Fruit fly (Drosophila melanogaster) whole organism, wandering third instar larva: ENCODE measurements around the gene csw.

Experiments used
- Abd-B ChIP-seq: fragments of >200 bp; optimal IDR thresholded peaks from 2 replicates; lab custom pipeline; 2017; ENCODE audit warnings: missing biosample characterization, missing genetic modification characterization
- CG32264 ChIP-seq: fragments of 200-800 bp; sonication (Bioruptor generic); optimal IDR thresholded peaks from 2 replicates; lab custom pipeline; 2016; ENCODE audit warnings: missing biosample characterization, missing genetic modification characterization
- CrebA ChIP-seq: fragments of 200-800 bp; sonication (Bioruptor generic); optimal IDR thresholded peaks from 2 replicates; lab custom pipeline; 2016; ENCODE audit warnings: missing biosample characterization, mild to moderate bottlenecking, missing genetic modification characterization, borderline replicate concordance
- Dif ChIP-seq: fragments of 200-275, 200-300 bp; sonication (Bioruptor generic); optimal IDR thresholded peaks from 2 replicates; lab custom pipeline; 2018; ENCODE audit warnings: missing biosample characterization, missing genetic modification characterization; ENCODE audit not compliant: partially characterized antibody
- GATAd ChIP-seq: sonication (Bioruptor generic); optimal IDR thresholded peaks from 2 replicates; lab custom pipeline; 2016; ENCODE audit warnings: missing biosample characterization, missing genetic modification characterization
- HLH106 ChIP-seq: fragments of 200-800 bp; optimal IDR thresholded peaks from 3 replicates; lab custom pipeline; 2019; ENCODE audit warnings: missing biosample characterization, mild to moderate bottlenecking, missing genetic modification characterization, moderate library complexity
- Hnf4 ChIP-seq: fragments of 200-800 bp; sonication (Bioruptor generic); optimal IDR thresholded peaks from 2 replicates; lab custom pipeline; 2016; ENCODE audit warnings: missing biosample characterization, mild to moderate bottlenecking, missing genetic modification characterization
- Hr78 ChIP-seq: fragments of >200 bp; optimal IDR thresholded peaks from 2 replicates; lab custom pipeline; 2017; ENCODE audit warnings: missing biosample characterization, missing genetic modification characterization
- Hr83 ChIP-seq: fragments of 200-300 bp; sonication (Bioruptor generic); optimal IDR thresholded peaks from 2 replicates; lab custom pipeline; 2016; ENCODE audit warnings: missing biosample characterization, mild to moderate bottlenecking, missing genetic modification characterization, moderate library complexity; ENCODE audit not compliant: poor library complexity, severe bottlenecking
- Jra ChIP-seq: sonication (Bioruptor generic); optimal IDR thresholded peaks from 2 replicates; lab custom pipeline; 2016; ENCODE audit warnings: missing biosample characterization, missing genetic modification characterization
- Myc ChIP-seq: fragments of >200 bp; optimal IDR thresholded peaks from 2 replicates; lab custom pipeline; 2017
- Rel ChIP-seq, 2 experiments: fragments of 200-800 bp; sonication (Bioruptor generic) in 1 of 2; optimal IDR thresholded peaks; 2 replicates in 1 of 2; 3 replicates in 1 of 2; lab custom pipeline; 2016 to 2019; ENCODE audit warnings: mild to moderate bottlenecking in 2 of 2, missing biosample characterization in 2 of 2, missing genetic modification characterization in 2 of 2, moderate library complexity in 1 of 2
- Sp1 ChIP-seq: fragments of 200-800 bp; sonication (Bioruptor generic); optimal IDR thresholded peaks from 3 replicates; lab custom pipeline; 2019; ENCODE audit warnings: missing biosample characterization, mild to moderate bottlenecking, missing genetic modification characterization, moderate library complexity
- Vsx2 ChIP-seq: fragments of 200-300, 225-300 bp; sonication (Bioruptor generic); optimal IDR thresholded peaks from 2 replicates; lab custom pipeline; 2018; ENCODE audit warnings: missing biosample characterization, missing genetic modification characterization; ENCODE audit not compliant: partially characterized antibody
- br ChIP-seq: fragments of 200-800 bp; sonication (Bioruptor generic); optimal IDR thresholded peaks from 2 replicates; lab custom pipeline; 2016; ENCODE audit warnings: missing biosample characterization, missing genetic modification characterization
- brk ChIP-seq: fragments of 200-800 bp; sonication (Bioruptor generic); optimal IDR thresholded peaks from 2 replicates; lab custom pipeline; 2016; ENCODE audit warnings: missing biosample characterization, mild to moderate bottlenecking, missing genetic modification characterization
- dmrt93B ChIP-seq: fragments of 200-800 bp; sonication (Bioruptor generic); optimal IDR thresholded peaks from 2 replicates; lab custom pipeline; 2018; ENCODE audit warnings: missing biosample characterization, mild to moderate bottlenecking, missing genetic modification characterization
- dsf ChIP-seq: sonication (Bioruptor generic); optimal IDR thresholded peaks from 2 replicates; lab custom pipeline; 2016; ENCODE audit warnings: missing biosample characterization, missing genetic modification characterization, borderline replicate concordance
- ey ChIP-seq: fragments of 200-800 bp; sonication (Bioruptor generic); optimal IDR thresholded peaks from 2 replicates; lab custom pipeline; 2016; ENCODE audit warnings: missing biosample characterization, missing genetic modification characterization
- foxo ChIP-seq, 2 experiments: fragments of 200-800 bp; sonication (Bioruptor generic); optimal IDR thresholded peaks; 2 replicates in 1 of 2; 3 replicates in 1 of 2; lab custom pipeline; 2016 to 2017; ENCODE audit warnings: missing biosample characterization in 2 of 2, missing genetic modification characterization in 2 of 2
- fru ChIP-seq: fragments of 200-800 bp; sonication (Bioruptor generic); optimal IDR thresholded peaks from 3 replicates; lab custom pipeline; 2016; ENCODE audit warnings: missing biosample characterization, mild to moderate bottlenecking, missing genetic modification characterization
- h ChIP-seq: fragments of 200-800 bp; sonication (Bioruptor generic); optimal IDR thresholded peaks from 3 replicates; lab custom pipeline; 2016; ENCODE audit warnings: missing biosample characterization, mild to moderate bottlenecking, missing genetic modification characterization
- jim ChIP-seq: fragments of 175-275, 200-325 bp; sonication (Bioruptor generic); optimal IDR thresholded peaks from 2 replicates; lab custom pipeline; 2016; ENCODE audit warnings: missing biosample characterization, mild to moderate bottlenecking, missing genetic modification characterization
- lola ChIP-seq: fragments of >200 bp; optimal IDR thresholded peaks from 2 replicates; lab custom pipeline; 2017; ENCODE audit warnings: missing biosample characterization, missing genetic modification characterization
- pan ChIP-seq: fragments of >200 bp; optimal IDR thresholded peaks from 2 replicates; lab custom pipeline; 2017
- rgr ChIP-seq: fragments of 200-800 bp; sonication (Bioruptor generic); optimal IDR thresholded peaks from 3 replicates; lab custom pipeline; 2016; ENCODE audit warnings: missing biosample characterization, mild to moderate bottlenecking, missing genetic modification characterization
- sage ChIP-seq: fragments of 200-800 bp; sonication (Bioruptor generic); optimal IDR thresholded peaks from 2 replicates; lab custom pipeline; 2016; ENCODE audit warnings: missing biosample characterization, mild to moderate bottlenecking, missing genetic modification characterization
- sv ChIP-seq: fragments of 200-800 bp; sonication (Bioruptor generic); optimal IDR thresholded peaks from 3 replicates; lab custom pipeline; 2016; ENCODE audit warnings: missing biosample characterization, missing genetic modification characterization
- tai ChIP-seq: sonication (Bioruptor generic); optimal IDR thresholded peaks from 2 replicates; lab custom pipeline; 2016; ENCODE audit warnings: missing biosample characterization, missing genetic modification characterization
- woc ChIP-seq: sonication (Bioruptor generic); optimal IDR thresholded peaks from 2 replicates; lab custom pipeline; 2016; ENCODE audit warnings: missing biosample characterization, mild to moderate bottlenecking, missing genetic modification characterization

The csw gene

DNA sequence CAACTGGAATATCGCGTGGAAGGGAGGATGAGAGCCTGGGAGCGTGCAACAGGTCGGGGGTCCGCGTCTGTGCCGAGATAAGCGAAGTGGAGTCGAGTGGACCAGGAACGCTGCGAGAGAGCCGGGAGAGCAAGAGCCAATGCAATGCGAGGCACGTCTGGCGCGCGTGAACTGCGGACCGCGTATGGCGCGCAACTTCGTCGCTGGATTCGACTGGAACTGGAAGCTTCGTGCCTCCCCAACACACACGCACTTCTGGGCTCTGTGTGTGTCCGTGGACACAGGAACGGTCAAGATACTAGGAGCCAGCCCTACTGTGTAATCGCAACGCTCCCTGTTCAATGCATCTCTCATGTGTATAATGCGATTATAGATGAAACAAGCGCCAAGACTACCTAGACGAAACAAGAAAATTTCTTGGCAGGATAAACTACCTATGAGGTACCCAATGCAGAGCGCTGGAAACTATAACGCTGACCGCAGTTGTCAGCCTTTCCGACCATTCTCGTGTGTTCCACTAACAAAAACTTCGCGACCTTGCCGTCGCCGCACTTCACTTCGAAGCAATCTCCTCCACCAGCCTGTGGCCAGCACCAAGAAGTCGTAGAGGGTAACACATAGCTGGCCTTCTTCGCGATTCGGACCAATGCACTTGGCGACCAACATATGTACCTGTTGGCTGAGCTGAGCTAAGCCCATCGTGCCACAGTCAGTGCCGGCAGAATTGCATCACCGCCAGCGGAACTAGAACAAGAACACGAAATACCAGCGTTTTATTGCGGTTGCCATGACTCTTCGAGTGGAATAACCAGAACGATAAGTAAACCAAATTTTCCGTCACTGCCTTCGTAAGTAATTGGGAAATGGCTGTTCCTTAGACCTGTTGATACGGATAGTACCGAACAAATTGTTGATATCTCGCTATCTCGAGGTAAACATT, 21.9 kb upstream of the csw start, which contains the start of gene Rtca (continued):
- TF ChIP-seq pan (lab: Kevin White, UChicago), result no peak
- peak; percentile 77 for TF ChIP-seq dmrt93B
- TF ChIP-seq Dif (GFP tag; lab: Kevin White, UChicago), result peak; percentile 79
- no peak for TF ChIP-seq tai
- TF ChIP-seq woc, result peak; percentile 96
- TF ChIP-seq dsf, result no peak
- no peak for TF ChIP-seq Hr83 (GFP tag; lab: Kevin White, UChicago)
- TF ChIP-seq lola (GFP tag; lab: Kevin White, UChicago), result no peak
- no peak for TF ChIP-seq Vsx2 (GFP tag; lab: Kevin White, UChicago)
- no peak for TF ChIP-seq Jra
- TF ChIP-seq rgr (GFP tag; lab: Kevin White, UChicago), result peak; percentile 90

DNA sequence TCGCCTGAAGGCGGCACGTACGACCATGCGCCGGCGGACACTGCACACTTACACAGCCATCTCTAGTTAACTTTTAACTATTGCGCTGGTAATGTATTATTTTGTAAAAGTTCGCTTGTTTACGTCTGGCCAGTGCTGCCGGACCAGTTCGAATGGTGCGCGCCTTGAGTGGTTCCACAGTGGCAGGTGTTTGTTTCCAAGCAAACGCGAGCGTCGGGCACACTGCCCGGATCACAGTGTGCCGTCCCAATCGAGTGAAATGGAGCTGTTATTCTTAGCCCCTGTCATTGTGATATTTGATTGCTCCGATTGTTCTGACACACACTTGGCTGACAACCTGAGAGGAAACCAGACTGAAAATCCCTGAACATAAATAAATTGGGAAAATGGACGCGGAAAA, 20.7 kb upstream of the csw start, which contains the start of gene CG4199:
Gene CG4199 (minus strand): TSS at position 159 of the 400 bp plus-strand sequence.
- TF ChIP-seq ey (GFP tag; lab: Kevin White, UChicago) (no peak), Rel (GFP tag; optimal IDR thresholded peaks at IDR 0.05; lab: Kevin White, UChicago) (no peak), Rel (tag; optimal IDR thresholded peaks at IDR 0.05; lab: Kevin White, UChicago) (peak; percentile 58), fru (GFP tag; lab: Kevin White, UChicago) (peak; percentile 12), h (GFP tag; lab: Kevin White, UChicago) (peak; percentile 18), GATAd (GFP tag; lab: Kevin White, UChicago) (no peak), foxo (GFP tag; optimal IDR thresholded peaks at IDR 0.05; lab: Kevin White, UChicago) (peak in 1 of 2 experiments; percentile 27)

DNA sequence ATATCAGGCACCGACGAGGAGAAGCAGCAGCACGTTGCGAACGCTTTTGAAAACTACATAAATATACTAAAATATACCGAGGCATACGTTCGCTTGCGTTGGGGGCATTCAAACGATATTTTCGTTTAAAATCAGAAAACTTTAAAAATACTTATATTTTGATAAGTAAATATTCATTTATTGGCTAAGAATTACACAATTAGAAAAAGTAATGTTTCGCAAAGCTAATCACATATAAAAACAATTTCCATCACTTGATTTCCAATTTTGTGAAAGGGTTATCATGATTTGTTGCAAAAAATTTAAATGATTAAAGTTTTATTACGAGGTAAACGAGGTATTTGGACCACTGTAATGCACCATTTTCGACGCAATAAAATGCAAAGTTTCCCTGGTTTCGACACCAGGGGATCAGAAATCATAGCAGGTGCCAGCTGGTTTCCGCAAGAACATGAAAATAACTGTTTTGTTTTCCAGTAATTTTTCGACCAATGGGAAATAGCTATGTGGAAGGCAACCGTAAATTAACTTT, 18.1 kb upstream of the csw start, which contains the start of gene CG4045:
Gene CG4045 (minus strand): TSS at position 55 of the 532 bp plus-strand sequence.
- no peak for TF ChIP-seq Rel (GFP tag; optimal IDR thresholded peaks at IDR 0.05; lab: Kevin White, UChicago)
- TF ChIP-seq Rel (tag; optimal IDR thresholded peaks at IDR 0.05; lab: Kevin White, UChicago), result peak; percentile 30
- peak; percentile 10 for TF ChIP-seq Myc
- no peak for TF ChIP-seq Sp1
- peak; percentile 9 for TF ChIP-seq fru (GFP tag; lab: Kevin White, UChicago)
- peak; percentile 0 for TF ChIP-seq HLH106 (tag; lab: Kevin White, UChicago)
- no peak for TF ChIP-seq jim (GFP tag; lab: Kevin White, UChicago)
- no peak for TF ChIP-seq Abd-B (GFP tag; lab: Kevin White, UChicago)
- peak in 1 of 2 experiments; percentile 1 for TF ChIP-seq foxo (GFP tag; optimal IDR thresholded peaks at IDR 0.05; lab: Kevin White, UChicago)

dm6 chrX:2076412-2077357, 17.3 kb upstream of the csw start, which contains the start of gene CG4025:
CG4025 (plus strand) TSS chrX:2076966.
- TF ChIP-seq jim (GFP tag; lab: Kevin White, UChicago), result no peak
- TF ChIP-seq br, result no peak
- TF ChIP-seq brk, result no peak
- no peak for TF ChIP-seq CG32264 (GFP tag; lab: Kevin White, UChicago)
- no peak for TF ChIP-seq Abd-B (GFP tag; lab: Kevin White, UChicago)
- TF ChIP-seq CrebA (GFP tag; lab: Kevin White, UChicago), result no peak
- peak; percentile 48 for TF ChIP-seq Jra
- no peak for TF ChIP-seq woc
- TF ChIP-seq tai, result no peak
- no peak for TF ChIP-seq fru (GFP tag; lab: Kevin White, UChicago)
- no peak for TF ChIP-seq Rel (GFP tag; optimal IDR thresholded peaks at IDR 0.05; lab: Kevin White, UChicago)
- TF ChIP-seq Rel (tag; optimal IDR thresholded peaks at IDR 0.05; lab: Kevin White, UChicago), result peak; percentile 98
- TF ChIP-seq foxo (GFP tag; optimal IDR thresholded peaks at IDR 0.05; lab: Kevin White, UChicago), result no peak
- no peak for TF ChIP-seq rgr (GFP tag; lab: Kevin White, UChicago)
- no peak for TF ChIP-seq Hr78
- TF ChIP-seq sage, result no peak
- TF ChIP-seq ey (GFP tag; lab: Kevin White, UChicago), result no peak
- TF ChIP-seq Sp1, result no peak
- TF ChIP-seq h (GFP tag; lab: Kevin White, UChicago), result no peak
- no peak for TF ChIP-seq HLH106 (tag; lab: Kevin White, UChicago)
- no peak for TF ChIP-seq dmrt93B
- TF ChIP-seq sv (GFP tag; lab: Kevin White, UChicago), result no peak
- peak; percentile 83 for TF ChIP-seq Myc
- TF ChIP-seq pan (lab: Kevin White, UChicago), result no peak
- no peak for TF ChIP-seq Hnf4 (GFP tag; lab: Kevin White, UChicago)
